Worm (Caenorhabditis elegans) whole organism, young adult: Measurements from ENCODE around the gene K01A2.5.

Source experiments
- C06A6.2 ChIP-seq: fragments of 200-800 bp; sonication (Bioruptor generic); conservative IDR thresholded peaks from 2 replicates; pipeline ENCODE4 v1.3.6; 2022; ENCODE audit warnings: missing genetic modification characterization, missing compliant biosample characterization
- D2030.7 ChIP-seq: fragments of 200-800 bp; sonication (Bioruptor generic); IDR thresholded peaks from 2 replicates; pipeline ENCODE4 v1.3.6; 2022; ENCODE audit warnings: missing genetic modification reagents, missing genetic modification characterization, missing compliant biosample characterization
- F10E7.11 ChIP-seq: sonication (generic microtip); optimal IDR thresholded peaks from 2 replicates; lab custom pipeline; 2017; ENCODE audit warnings: mild to moderate bottlenecking, missing genetic modification characterization, moderate library complexity, missing compliant biosample characterization
- F22D6.2 ChIP-seq: sonication (generic microtip); optimal IDR thresholded peaks from 2 replicates; lab custom pipeline; 2016; ENCODE audit warnings: mild to moderate bottlenecking, missing genetic modification characterization, missing compliant biosample characterization
- F23B12.7 ChIP-seq: sonication (generic microtip); optimal IDR thresholded peaks from 2 replicates; lab custom pipeline; 2017; ENCODE audit warnings: missing genetic modification characterization, mild to moderate bottlenecking, missing compliant biosample characterization, antibody characterized with exemption, moderate library complexity; ENCODE audit not compliant: insufficient read depth
- F37B4.10 ChIP-seq: fragments of 200-800 bp; sonication (Bioruptor generic); IDR thresholded peaks from 2 replicates; pipeline ENCODE4 v1.3.6; 2022; ENCODE audit warnings: missing genetic modification characterization, missing compliant biosample characterization
- F49E8.2 ChIP-seq: sonication (generic microtip); optimal IDR thresholded peaks from 3 replicates; lab custom pipeline; 2017; ENCODE audit warnings: missing genetic modification characterization, mild to moderate bottlenecking, missing compliant biosample characterization, antibody characterized with exemption, moderate library complexity; ENCODE audit not compliant: insufficient read depth
- F57A8.1 ChIP-seq: fragments of 200-800 bp; sonication (Bioruptor generic); optimal IDR thresholded peaks from 2 replicates; lab custom pipeline; 2018; ENCODE audit warnings: mild to moderate bottlenecking, missing genetic modification characterization, moderate library complexity, missing compliant biosample characterization
- F57C9.4 ChIP-seq: sonication (generic microtip); optimal IDR thresholded peaks from 2 replicates; lab custom pipeline; 2017; ENCODE audit warnings: mild to moderate bottlenecking, missing genetic modification characterization, missing compliant biosample characterization
- K12H6.12 ChIP-seq: fragments of 200-800 bp; sonication (Bioruptor generic); optimal IDR thresholded peaks from 2 replicates; lab custom pipeline; 2018; ENCODE audit warnings: mild to moderate bottlenecking, missing genetic modification characterization, missing compliant biosample characterization
- Y67H2A.10 ChIP-seq: fragments of 200-800 bp; sonication (Bioruptor generic); conservative IDR thresholded peaks from 2 replicates; pipeline ENCODE4 v1.3.6; 2022; ENCODE audit warnings: missing genetic modification reagents, missing genetic modification characterization, missing compliant biosample characterization
- ZK185.1 ChIP-seq: sonication (generic microtip); optimal IDR thresholded peaks from 2 replicates; lab custom pipeline; 2016; ENCODE audit warnings: mild to moderate bottlenecking, missing genetic modification characterization, missing compliant biosample characterization; ENCODE audit not compliant: poor library complexity, severe bottlenecking
- akir-1 ChIP-seq: fragments of 200-800 bp; sonication (Bioruptor generic); optimal IDR thresholded peaks from 2 replicates; lab custom pipeline; 2018; ENCODE audit warnings: mild to moderate bottlenecking, missing genetic modification characterization, moderate library complexity, missing compliant biosample characterization
- ama-1 ChIP-seq, 3 experiments: fragments of 150-350 bp in 1 of 3; sonication (generic microtip) in 2 of 3; optimal IDR thresholded peaks; 2 replicates each; lab custom pipeline; 2014 to 2018; ENCODE audit warnings: missing biosample characterization in 2 of 3, missing genetic modification characterization in 2 of 3, missing genetic modification reagents in 2 of 3
- aptf-2 ChIP-seq: fragments of 200-800 bp; sonication (Bioruptor generic); conservative IDR thresholded peaks from 2 replicates; pipeline ENCODE4 v1.3.6; 2022; ENCODE audit warnings: missing genetic modification reagents, missing genetic modification characterization, missing compliant biosample characterization
- aptf-3 ChIP-seq: fragments of 200-800 bp; sonication (Bioruptor generic); IDR thresholded peaks from 2 replicates; pipeline ENCODE4 v1.3.6; 2022; ENCODE audit warnings: missing genetic modification characterization, missing compliant biosample characterization
- cebp-1 ChIP-seq, 2 experiments: fragments of 200-800 bp in 1 of 2; sonication (Bioruptor generic) in 1 of 2; sonication (generic microtip) in 1 of 2; IDR thresholded peaks in 1 of 2; optimal IDR thresholded peaks in 1 of 2; 2 replicates each; pipeline versions ENCODE4 v1.3.6 to Lab custom; 2017 to 2022; ENCODE audit warnings: missing compliant biosample characterization in 2 of 2, missing genetic modification characterization in 2 of 2, mild to moderate bottlenecking in 1 of 2, missing genetic modification reagents in 1 of 2, moderate library complexity in 1 of 2
- dox-1 ChIP-seq: fragments of 200-800 bp; sonication (Bioruptor generic); IDR thresholded peaks from 2 replicates; pipeline ENCODE4 v1.3.6; 2022; ENCODE audit warnings: missing genetic modification reagents, missing genetic modification characterization, missing compliant biosample characterization
- dpl-1 ChIP-seq: fragments of 150-350 bp; optimal IDR thresholded peaks from 2 replicates; lab custom pipeline; 2014; ENCODE audit warnings: missing biosample characterization, missing genetic modification reagents, missing genetic modification characterization
- egl-18 ChIP-seq: fragments of 200-800 bp; sonication (Bioruptor generic); IDR thresholded peaks from 2 replicates; pipeline ENCODE4 v1.3.6; 2022; ENCODE audit warnings: missing genetic modification reagents, missing genetic modification characterization, missing compliant biosample characterization
- egrh-3 ChIP-seq: fragments of 200-800 bp; sonication (Bioruptor generic); IDR thresholded peaks from 2 replicates; pipeline ENCODE4 v1.3.6; 2022; ENCODE audit warnings: missing genetic modification reagents, missing genetic modification characterization, missing compliant biosample characterization
- ets-4 ChIP-seq: fragments of 200-800 bp; sonication (Bioruptor generic); optimal IDR thresholded peaks from 2 replicates; lab custom pipeline; 2018; ENCODE audit warnings: mild to moderate bottlenecking, missing genetic modification characterization, missing compliant biosample characterization
- fkh-3 ChIP-seq: sonication (generic microtip); optimal IDR thresholded peaks from 2 replicates; lab custom pipeline; 2016; ENCODE audit warnings: mild to moderate bottlenecking, missing genetic modification characterization, missing compliant biosample characterization
- gei-17 ChIP-seq: fragments of 200-800 bp; sonication (Bioruptor generic); optimal IDR thresholded peaks from 2 replicates; lab custom pipeline; 2018; ENCODE audit warnings: mild to moderate bottlenecking, missing genetic modification characterization, missing compliant biosample characterization
- hmg-1.2 ChIP-seq: fragments of 200-800 bp; sonication (Bioruptor generic); IDR thresholded peaks from 2 replicates; pipeline ENCODE4 v1.3.6; 2022; ENCODE audit warnings: missing genetic modification reagents, missing genetic modification characterization, missing compliant biosample characterization
- hmg-20 ChIP-seq: fragments of 200-800 bp; sonication (Bioruptor generic); IDR thresholded peaks from 2 replicates; pipeline ENCODE4 v1.3.6; 2022; ENCODE audit warnings: missing genetic modification reagents, missing genetic modification characterization, missing compliant biosample characterization
- hrde-1 ChIP-seq: sonication (generic microtip); optimal IDR thresholded peaks from 2 replicates; lab custom pipeline; 2016; ENCODE audit warnings: missing genetic modification characterization, mild to moderate bottlenecking, missing compliant biosample characterization, moderate library complexity, missing genotype, missing genetic modification reagents, borderline replicate concordance
- lag-1 ChIP-seq: fragments of 200-800 bp; sonication (Bioruptor generic); IDR thresholded peaks from 2 replicates; pipeline ENCODE4 v1.3.6; 2022; ENCODE audit warnings: missing genetic modification reagents, missing genetic modification characterization, missing compliant biosample characterization
- lin-26 ChIP-seq: fragments of 200-800 bp; sonication (Bioruptor generic); IDR thresholded peaks from 2 replicates; pipeline ENCODE4 v1.3.6; 2022; ENCODE audit warnings: missing genetic modification reagents, missing genetic modification characterization, missing compliant biosample characterization
- lir-1 ChIP-seq: fragments of 200-800 bp; sonication (Bioruptor generic); conservative IDR thresholded peaks from 2 replicates; pipeline ENCODE4 v1.3.6; 2022; ENCODE audit warnings: missing genetic modification reagents, missing genetic modification characterization, missing compliant biosample characterization
- lsl-1 ChIP-seq: fragments of 200-800 bp; sonication (Bioruptor generic); optimal IDR thresholded peaks from 2 replicates; lab custom pipeline; 2018; ENCODE audit warnings: mild to moderate bottlenecking, missing genetic modification characterization, moderate library complexity, missing compliant biosample characterization
- madf-10 ChIP-seq: sonication (generic microtip); optimal IDR thresholded peaks from 2 replicates; lab custom pipeline; 2016; ENCODE audit warnings: mild to moderate bottlenecking, missing genetic modification characterization, missing compliant biosample characterization
- madf-3 ChIP-seq: fragments of 200-800 bp; sonication (Bioruptor generic); IDR thresholded peaks from 2 replicates; pipeline ENCODE4 v1.3.6; 2022; ENCODE audit warnings: missing genetic modification reagents, missing genetic modification characterization, missing compliant biosample characterization
- mcd-1 ChIP-seq: fragments of 200-800 bp; sonication (Bioruptor generic); IDR thresholded peaks from 2 replicates; pipeline ENCODE4 v1.3.6; 2022; ENCODE audit warnings: missing genetic modification reagents, missing genetic modification characterization, missing compliant biosample characterization
- pbrm-1 ChIP-seq: fragments of 200-800 bp; sonication (Bioruptor generic); IDR thresholded peaks from 2 replicates; pipeline ENCODE4 v1.3.6; 2022; ENCODE audit warnings: missing genetic modification reagents, missing genetic modification characterization, missing compliant biosample characterization
- rcor-1 ChIP-seq: fragments of 200-800 bp; sonication (Bioruptor generic); IDR thresholded peaks from 2 replicates; pipeline ENCODE4 v1.3.6; 2022; ENCODE audit warnings: missing genetic modification reagents, missing genetic modification characterization, missing compliant biosample characterization
- rpc-1 ChIP-seq, 2 experiments: fragments of 150-350 bp in 1 of 2; sonication (generic microtip) in 1 of 2; optimal IDR thresholded peaks; 2 replicates each; lab custom pipeline; 2014 to 2018; ENCODE audit warnings: missing biosample characterization in 1 of 2, missing genetic modification characterization in 1 of 2, missing genetic modification reagents in 1 of 2, missing genotype in 1 of 2
- sdz-38 ChIP-seq: sonication (generic microtip); optimal IDR thresholded peaks from 2 replicates; lab custom pipeline; 2016; ENCODE audit warnings: missing genotype, missing genetic modification characterization, missing compliant biosample characterization
- sea-2 ChIP-seq: fragments of 200-800 bp; sonication (Bioruptor generic); IDR thresholded peaks from 2 replicates; pipeline ENCODE4 v1.3.6; 2022; ENCODE audit warnings: missing genetic modification characterization, missing compliant biosample characterization
- snpc-4 ChIP-seq, 5 experiments: fragments of 150-350 bp in 1 of 5; sonication (generic microtip) in 4 of 5; optimal IDR thresholded peaks; 2 replicates each; lab custom pipeline; 2014 to 2018; ENCODE audit warnings: missing genetic modification characterization in 5 of 5, missing biosample characterization in 3 of 5, antibody characterized with exemption in 2 of 5, mild to moderate bottlenecking in 2 of 5, missing compliant biosample characterization in 2 of 5, missing genotype in 2 of 5, moderate library complexity in 2 of 5, missing genetic modification reagents in 1 of 5
- somi-1 ChIP-seq: fragments of 200-800 bp; sonication (Bioruptor generic); optimal IDR thresholded peaks from 2 replicates; lab custom pipeline; 2018; ENCODE audit warnings: mild to moderate bottlenecking, missing genetic modification characterization, missing compliant biosample characterization
- sptf-2 ChIP-seq: fragments of 200-800 bp; sonication (Bioruptor generic); optimal IDR thresholded peaks from 2 replicates; lab custom pipeline; 2018; ENCODE audit warnings: mild to moderate bottlenecking, missing genetic modification characterization, missing compliant biosample characterization
- tbx-9 ChIP-seq: sonication (generic microtip); optimal IDR thresholded peaks from 2 replicates; lab custom pipeline; 2016; ENCODE audit warnings: borderline replicate concordance, missing genetic modification characterization, inconsistent platforms, missing compliant biosample characterization
- unc-130 ChIP-seq: sonication (generic microtip); optimal IDR thresholded peaks from 2 replicates; lab custom pipeline; 2016; ENCODE audit warnings: missing genetic modification reagents, missing genetic modification characterization, missing compliant biosample characterization
- xnd-1 ChIP-seq: sonication (generic microtip); optimal IDR thresholded peaks from 2 replicates; lab custom pipeline; 2016; ENCODE audit warnings: missing genotype, missing genetic modification reagents, missing genetic modification characterization, missing compliant biosample characterization
- ztf-6 ChIP-seq: fragments of 200-800 bp; sonication (Bioruptor generic); IDR thresholded peaks from 2 replicates; pipeline ENCODE4 v1.3.6; 2022; ENCODE audit warnings: missing genetic modification reagents, missing genetic modification characterization, missing compliant biosample characterization

Gene K01A2.5

DNA sequence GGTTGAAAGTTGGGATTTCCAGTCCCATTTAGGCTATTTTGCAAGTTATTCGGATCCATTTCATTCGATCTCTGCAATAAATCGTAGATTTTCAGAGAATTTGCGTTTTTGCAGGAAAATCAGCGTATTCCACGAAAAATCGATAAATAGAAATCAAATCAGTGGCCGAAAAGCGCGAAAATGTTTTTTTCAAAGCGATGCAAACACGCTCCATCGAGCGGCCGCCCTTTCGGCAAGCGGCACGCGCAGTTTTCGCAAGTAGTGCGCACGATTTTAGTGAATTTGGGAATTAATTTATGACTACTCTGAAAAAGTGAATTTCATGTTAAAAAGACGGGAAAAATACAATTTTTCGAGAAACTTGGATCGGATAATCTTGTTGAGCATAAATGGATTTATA is 45.9 kb upstream of the K01A2.5 start (continued):
- TF ChIP-seq rpc-1 (optimal IDR thresholded peaks at IDR 0.05; lab: Kevin White, UChicago) (peak; percentile 51), rpc-1 (tag; optimal IDR thresholded peaks at IDR 0.05; lab: Kevin White, UChicago) (no peak), F22D6.2 (tag; lab: Kevin White, UChicago) (peak; percentile 14), hmg-1.2 (peak; percentile 73), aptf-2 (peak; percentile 68; the same call in 1 of the 2 replicates), K12H6.12 (tag; lab: Kevin White, UChicago) (peak; percentile 84), dpl-1 (peak; percentile 79), dox-1 (GFP tag; lab: Robert Waterston, UW) (peak; percentile 97), F49E8.2 (tag; lab: Kevin White, UChicago) (peak; percentile 87), sptf-2 (GFP tag; lab: Kevin White, UChicago) (no peak), madf-10 (peak; percentile 80), ets-4 (GFP tag; lab: Kevin White, UChicago) (peak; percentile 42), sea-2 (GFP tag; lab: Robert Waterston, UW) (no peak), D2030.7 (GFP tag; lab: Robert Waterston, UW) (peak; percentile 93), tbx-9 (no peak), cebp-1 (GFP tag; IDR thresholded peaks at IDR 0.05; lab: Robert Waterston, UW) (peak; percentile 59; the same call in 1 of the 2 replicates), cebp-1 (tag; optimal IDR thresholded peaks at IDR 0.05; lab: Kevin White, UChicago) (no peak), F57C9.4 (tag; lab: Kevin White, UChicago) (no peak), ZK185.1 (tag; lab: Kevin White, UChicago) (peak; percentile 95), unc-130 (peak; percentile 75), lag-1 (no peak), aptf-3 (GFP tag; lab: Robert Waterston, UW) (no peak), fkh-3 (tag; lab: Kevin White, UChicago) (no peak), hrde-1 (tag; lab: Kevin White, UChicago) (peak; percentile 28), mcd-1 (GFP tag; lab: Robert Waterston, UW) (peak; percentile 100), egl-18 (GFP tag; lab: Robert Waterston, UW) (no peak), akir-1 (GFP tag; lab: Kevin White, UChicago) (peak; percentile 18), C06A6.2 (GFP tag; lab: Robert Waterston, UW) (peak; percentile 93), pbrm-1 (GFP tag; lab: Robert Waterston, UW) (peak; percentile 94), hmg-20 (GFP tag; lab: Robert Waterston, UW) (peak; percentile 73), xnd-1 (tag; lab: Kevin White, UChicago) (peak; percentile 14), egrh-3 (GFP tag; lab: Robert Waterston, UW) (peak; percentile 44), ztf-6 (GFP tag; lab: Robert Waterston, UW) (0 out of 2 replicates have a peak, but pooled peaks have one; percentile 30), F57A8.1 (GFP tag; lab: Kevin White, UChicago) (peak; percentile 13), lin-26 (GFP tag; lab: Robert Waterston, UW) (no peak), snpc-4 (GFP tag; optimal IDR thresholded peaks at IDR 0.05; lab: Kevin White, UChicago) (peak; percentile 14), snpc-4 (tag; optimal IDR thresholded peaks at IDR 0.05; lab: Kevin White, UChicago) (peak in 2 of 4 experiments; percentile 57 to 86), madf-3 (GFP tag; lab: Robert Waterston, UW) (peak; percentile 41; the same call in 1 of the 2 replicates), lir-1 (GFP tag; lab: Robert Waterston, UW) (peak; percentile 87), F10E7.11 (tag; lab: Kevin White, UChicago) (no peak), F23B12.7 (tag; lab: Kevin White, UChicago) (peak; percentile 77), gei-17 (GFP tag; lab: Kevin White, UChicago) (peak; percentile 44), sdz-38 (tag; lab: Kevin White, UChicago) (no peak), lsl-1 (GFP tag; lab: Kevin White, UChicago) (peak; percentile 71), ama-1 (optimal IDR thresholded peaks at IDR 0.05; lab: Kevin White, UChicago) (no peak), ama-1 (GFP tag; optimal IDR thresholded peaks at IDR 0.05; lab: Kevin White, UChicago) (peak; percentile 7 to 67), rcor-1 (peak; percentile 79), Y67H2A.10 (GFP tag; lab: Robert Waterston, UW) (peak; percentile 75), F37B4.10 (GFP tag; lab: Robert Waterston, UW) (no peak), somi-1 (GFP tag; lab: Kevin White, UChicago) (peak; percentile 43)
